Worm (Caenorhabditis elegans) whole organism, midembryonic: ENCODE data around the gene Y73C8B.3.

Experiments
- T22C8.4 ChIP-seq: fragments of 200-800 bp; sonication (Bioruptor generic); IDR thresholded peaks from 2 replicates; pipeline ENCODE4 v1.3.6; 2022; ENCODE audit warnings: missing genetic modification characterization, missing compliant biosample characterization
- cog-1 ChIP-seq: sonication (generic microtip); optimal IDR thresholded peaks from 2 replicates; lab custom pipeline; 2016; ENCODE audit warnings: missing genetic modification characterization, missing compliant biosample characterization
- flt-1 ChIP-seq: fragments of 200-800 bp; sonication (Bioruptor generic); IDR thresholded peaks from 2 replicates; pipeline ENCODE4 v1.3.6; 2022; ENCODE audit warnings: missing genetic modification characterization, missing compliant biosample characterization
- klf-2 ChIP-seq: fragments of 200-800 bp; sonication (Bioruptor generic); conservative IDR thresholded peaks from 2 replicates; pipeline ENCODE4 v1.3.6; 2022; ENCODE audit warnings: missing genetic modification reagents, missing genetic modification characterization, missing compliant biosample characterization
- med-1 ChIP-seq: sonication (generic microtip); optimal IDR thresholded peaks from 2 replicates; lab custom pipeline; 2017; ENCODE audit warnings: missing genetic modification characterization, mild to moderate bottlenecking, missing compliant biosample characterization, antibody characterized with exemption, missing genetic modification reagents; ENCODE audit not compliant: insufficient read depth
- ref-1 ChIP-seq: fragments of 200-800 bp; sonication (Bioruptor generic); conservative IDR thresholded peaks from 2 replicates; pipeline ENCODE4 v1.3.6; 2022; ENCODE audit warnings: missing genetic modification reagents, missing genetic modification characterization, missing compliant biosample characterization
- tab-1 ChIP-seq: fragments of 200-800 bp; sonication (Bioruptor generic); IDR thresholded peaks from 2 replicates; pipeline ENCODE4 v1.3.6; 2022; ENCODE audit warnings: missing genetic modification characterization, missing compliant biosample characterization
- ztf-23 ChIP-seq: fragments of 200-800 bp; sonication (Bioruptor generic); IDR thresholded peaks from 2 replicates; pipeline ENCODE4 v1.3.6; 2022; ENCODE audit warnings: missing genetic modification reagents, missing genetic modification characterization, missing compliant biosample characterization
- ztf-29 ChIP-seq: fragments of 200-800 bp; sonication (Bioruptor generic); IDR thresholded peaks from 2 replicates; pipeline ENCODE4 v1.3.6; 2022; ENCODE audit warnings: missing genetic modification reagents, missing genetic modification characterization, missing compliant biosample characterization

The Y73C8B.3 gene

ce11 chrV:3169838-3170237 lies 23.2 kb downstream of the Y73C8B.3 start, which contains the start of gene srbc-6:
Gene srbc-6 (plus strand): TSS chrV:3170138.
- TF ChIP-seq klf-2 (no peak), T22C8.4 (GFP tag; lab: Robert Waterston, UW) (no peak), med-1 (GFP tag; lab: Kevin White, UChicago) (no peak), ztf-29 (GFP tag; lab: Robert Waterston, UW) (no peak)

ce11 chrV:3168650-3169049 lies 24.4 kb downstream of the Y73C8B.3 start, which contains the start of gene C36C5.15:
Gene C36C5.15 (minus strand): TSS chrV:3168750.
- no peak for TF ChIP-seq ref-1
- no peak for TF ChIP-seq flt-1 (GFP tag; lab: Robert Waterston, UW)
- no peak for TF ChIP-seq cog-1 (tag; lab: Kevin White, UChicago)
- TF ChIP-seq tab-1: no peak
- TF ChIP-seq med-1 (GFP tag; lab: Kevin White, UChicago): no peak
- no peak for TF ChIP-seq ztf-29 (GFP tag; lab: Robert Waterston, UW)
- no peak for TF ChIP-seq klf-2
- no peak for TF ChIP-seq ztf-23 (GFP tag; lab: Robert Waterston, UW)
- TF ChIP-seq T22C8.4 (GFP tag; lab: Robert Waterston, UW): no peak

ce11 chrV:3166260-3166659 lies 26.8 kb downstream of the Y73C8B.3 start, which contains the start of gene C36C5.4:
Gene C36C5.4 (plus strand): TSS chrV:3166560.
- TF ChIP-seq tab-1 (no peak), cog-1 (tag; lab: Kevin White, UChicago) (no peak), ztf-29 (GFP tag; lab: Robert Waterston, UW) (no peak), ztf-23 (GFP tag; lab: Robert Waterston, UW) (no peak), med-1 (GFP tag; lab: Kevin White, UChicago) (no peak), T22C8.4 (GFP tag; lab: Robert Waterston, UW) (no peak), flt-1 (GFP tag; lab: Robert Waterston, UW) (no peak), ref-1 (no peak), klf-2 (no peak)

ce11 chrV:3165438-3165837 lies 27.6 kb downstream of the Y73C8B.3 start, which contains the start of gene C36C5.14:
Gene C36C5.14 (minus strand): TSS chrV:3165538.
- TF ChIP-seq ztf-29 (GFP tag; lab: Robert Waterston, UW) (no peak), klf-2 (no peak), flt-1 (GFP tag; lab: Robert Waterston, UW) (no peak), med-1 (GFP tag; lab: Kevin White, UChicago) (no peak), ztf-23 (GFP tag; lab: Robert Waterston, UW) (no peak)

ce11 chrV:3163143-3163542 lies 29.9 kb downstream of the Y73C8B.3 start:
- no peak for TF ChIP-seq ztf-23 (GFP tag; lab: Robert Waterston, UW)
- no peak for TF ChIP-seq cog-1 (tag; lab: Kevin White, UChicago)
- TF ChIP-seq ztf-29 (GFP tag; lab: Robert Waterston, UW): no peak
- no peak for TF ChIP-seq ref-1
- TF ChIP-seq med-1 (GFP tag; lab: Kevin White, UChicago): no peak
- no peak for TF ChIP-seq T22C8.4 (GFP tag; lab: Robert Waterston, UW)
- no peak for TF ChIP-seq flt-1 (GFP tag; lab: Robert Waterston, UW)
- no peak for TF ChIP-seq klf-2
- TF ChIP-seq tab-1: no peak

ce11 chrV:3162299-3162698 lies 30.7 kb downstream of the Y73C8B.3 start:
- no peak for TF ChIP-seq klf-2
- TF ChIP-seq ref-1: no peak
- TF ChIP-seq tab-1: no peak
- TF ChIP-seq flt-1 (GFP tag; lab: Robert Waterston, UW): no peak
- TF ChIP-seq ztf-23 (GFP tag; lab: Robert Waterston, UW): no peak
- TF ChIP-seq ztf-29 (GFP tag; lab: Robert Waterston, UW): no peak
- no peak for TF ChIP-seq cog-1 (tag; lab: Kevin White, UChicago)
- TF ChIP-seq T22C8.4 (GFP tag; lab: Robert Waterston, UW): no peak
- no peak for TF ChIP-seq med-1 (GFP tag; lab: Kevin White, UChicago)

ce11 chrV:3159252-3159651 lies 33.8 kb downstream of the Y73C8B.3 start, which contains the start of gene C36C5.12:
Gene C36C5.12 (minus strand): TSS chrV:3159352.
- TF ChIP-seq T22C8.4 (GFP tag; lab: Robert Waterston, UW) (no peak), ref-1 (no peak), ztf-23 (GFP tag; lab: Robert Waterston, UW) (no peak), flt-1 (GFP tag; lab: Robert Waterston, UW) (no peak), klf-2 (no peak), ztf-29 (GFP tag; lab: Robert Waterston, UW) (no peak), tab-1 (no peak), med-1 (GFP tag; lab: Kevin White, UChicago) (no peak), cog-1 (tag; lab: Kevin White, UChicago) (no peak)

- TF ChIP-seq ref-1 (no peak), T22C8.4 (GFP tag; lab: Robert Waterston, UW) (no peak), tab-1 (no peak), ztf-23 (GFP tag; lab: Robert Waterston, UW) (no peak), ztf-29 (GFP tag; lab: Robert Waterston, UW) (no peak), med-1 (GFP tag; lab: Kevin White, UChicago) (no peak), klf-2 (no peak), cog-1 (tag; lab: Kevin White, UChicago) (no peak), flt-1 (GFP tag; lab: Robert Waterston, UW) (no peak)
Observed at ce11 chrV:3158379-3158778, 34.7 kb downstream of the Y73C8B.3 start.

ce11 chrV:3156786-3157185 lies 36.3 kb downstream of the Y73C8B.3 start, which contains the start of gene exh-1:
Gene exh-1 (plus strand): TSS chrV:3157086.
- TF ChIP-seq klf-2: no peak
- TF ChIP-seq flt-1 (GFP tag; lab: Robert Waterston, UW): no peak
- TF ChIP-seq tab-1: no peak
- TF ChIP-seq T22C8.4 (GFP tag; lab: Robert Waterston, UW): no peak
- TF ChIP-seq med-1 (GFP tag; lab: Kevin White, UChicago): no peak
- no peak for TF ChIP-seq ref-1
- no peak for TF ChIP-seq ztf-29 (GFP tag; lab: Robert Waterston, UW)
- no peak for TF ChIP-seq cog-1 (tag; lab: Kevin White, UChicago)
- TF ChIP-seq ztf-23 (GFP tag; lab: Robert Waterston, UW): no peak

ce11 chrV:3155072-3155471 lies 38.0 kb downstream of the Y73C8B.3 start, which contains the start of gene srab-7:
Gene srab-7 (minus strand): TSS chrV:3155172.
- TF ChIP-seq cog-1 (tag; lab: Kevin White, UChicago) (no peak), ztf-23 (GFP tag; lab: Robert Waterston, UW) (no peak), med-1 (GFP tag; lab: Kevin White, UChicago) (no peak), flt-1 (GFP tag; lab: Robert Waterston, UW) (no peak), ref-1 (no peak), klf-2 (no peak), tab-1 (no peak), ztf-29 (GFP tag; lab: Robert Waterston, UW) (no peak), T22C8.4 (GFP tag; lab: Robert Waterston, UW) (no peak)
